Fruit fly (Drosophila melanogaster) whole organism, embryonic: ENCODE results near the gene CG17764.

Source experiments
- ATbp ChIP-seq: fragments of 200-800 bp; sonication (Bioruptor generic); optimal IDR thresholded peaks from 2 replicates; lab custom pipeline; 2017; ENCODE audit warnings: missing biosample characterization, mild to moderate bottlenecking, missing genetic modification characterization, missing genetic modification reagents
- Ada2b ChIP-seq: fragments of 200-800 bp; sonication (Bioruptor generic); IDR thresholded peaks from 2 replicates; pipeline ENCODE4 v1.3.6; 2022; ENCODE audit warnings: missing biosample characterization, missing genetic modification characterization
- B-H2 ChIP-seq: fragments of 200-800 bp; sonication (Bioruptor generic); optimal IDR thresholded peaks from 2 replicates; lab custom pipeline; 2018; ENCODE audit warnings: missing biosample characterization, mild to moderate bottlenecking, missing genetic modification characterization
- BEAF-32 ChIP-seq: fragments of 200-800 bp; sonication (Bioruptor generic); optimal IDR thresholded peaks from 3 replicates; lab custom pipeline; 2017; ENCODE audit warnings: missing biosample characterization, missing genetic modification characterization, mild to moderate bottlenecking, moderate library complexity, missing genetic modification reagents
- CG10431 ChIP-seq: fragments of 200-800 bp; sonication (Bioruptor generic); optimal IDR thresholded peaks from 3 replicates; lab custom pipeline; 2018; ENCODE audit warnings: missing biosample characterization, mild to moderate bottlenecking, missing genetic modification characterization
- CG11696 ChIP-seq: fragments of 200-800 bp; sonication (Bioruptor generic); IDR thresholded peaks from 2 replicates; pipeline ENCODE4 v1.3.6; 2022; ENCODE audit warnings: missing biosample characterization, missing genetic modification characterization
- CG1603 ChIP-seq: fragments of 200-800 bp; sonication (Bioruptor generic); optimal IDR thresholded peaks from 2 replicates; lab custom pipeline; 2019; ENCODE audit warnings: missing biosample characterization, mild to moderate bottlenecking, missing genetic modification characterization, moderate library complexity
- CG17802 ChIP-seq: fragments of 200-800 bp; sonication (Bioruptor generic); optimal IDR thresholded peaks from 2 replicates; lab custom pipeline; 2018; ENCODE audit warnings: missing biosample characterization, mild to moderate bottlenecking, missing genetic modification characterization, moderate library complexity
- CG17829 ChIP-seq: fragments of 200-800 bp; optimal IDR thresholded peaks from 2 replicates; lab custom pipeline; 2019; ENCODE audit warnings: missing biosample characterization, mild to moderate bottlenecking, missing genetic modification characterization, moderate library complexity
- CG18262 ChIP-seq: fragments of 200-800 bp; optimal IDR thresholded peaks from 3 replicates; lab custom pipeline; 2019; ENCODE audit warnings: missing biosample characterization, mild to moderate bottlenecking, missing genetic modification characterization, moderate library complexity
- CG2678 ChIP-seq: fragments of 200-800 bp; sonication (Bioruptor generic); optimal IDR thresholded peaks from 3 replicates; lab custom pipeline; 2019; ENCODE audit warnings: missing biosample characterization, mild to moderate bottlenecking, missing genetic modification characterization, moderate library complexity
- CG3281 ChIP-seq: fragments of 200-800 bp; sonication (Bioruptor generic); optimal IDR thresholded peaks from 3 replicates; lab custom pipeline; 2017; ENCODE audit warnings: missing biosample characterization, mild to moderate bottlenecking, missing genetic modification characterization
- CG34376 ChIP-seq: fragments of 200-800 bp; sonication (Bioruptor generic); optimal IDR thresholded peaks from 2 replicates; lab custom pipeline; 2018; ENCODE audit warnings: missing biosample characterization, mild to moderate bottlenecking, missing genetic modification characterization
- CG4404 ChIP-seq: fragments of 200-800 bp; sonication (Bioruptor generic); IDR thresholded peaks from 2 replicates; pipeline ENCODE4 v1.3.6; 2022; ENCODE audit warnings: missing biosample characterization, missing genetic modification characterization
- CG4854 ChIP-seq: fragments of 200-800 bp; sonication (Bioruptor generic); optimal IDR thresholded peaks from 2 replicates; lab custom pipeline; 2016; ENCODE audit warnings: missing biosample characterization, missing genetic modification characterization, inconsistent platforms
- CG5180 ChIP-seq: fragments of 200-800 bp; sonication (Bioruptor generic); optimal IDR thresholded peaks from 3 replicates; lab custom pipeline; 2017; ENCODE audit warnings: missing biosample characterization, missing genetic modification characterization, mild to moderate bottlenecking, moderate library complexity, missing genetic modification reagents
- CG7839 ChIP-seq: fragments of 200-800 bp; sonication (Bioruptor generic); optimal IDR thresholded peaks from 3 replicates; lab custom pipeline; 2018; ENCODE audit warnings: missing biosample characterization, mild to moderate bottlenecking, missing genetic modification characterization, moderate library complexity
- CG8281 ChIP-seq: fragments of 200-800 bp; sonication (Bioruptor generic); optimal IDR thresholded peaks from 2 replicates; lab custom pipeline; 2018; ENCODE audit warnings: missing biosample characterization, mild to moderate bottlenecking, missing genetic modification characterization, moderate library complexity
- CG8388 ChIP-seq: fragments of 200-800 bp; sonication (Bioruptor generic); optimal IDR thresholded peaks from 2 replicates; lab custom pipeline; 2019; ENCODE audit warnings: missing biosample characterization, mild to moderate bottlenecking, missing genetic modification characterization, moderate library complexity
- CG9437 ChIP-seq: fragments of 200-800 bp; sonication (Bioruptor generic); optimal IDR thresholded peaks from 2 replicates; lab custom pipeline; 2018; ENCODE audit warnings: missing biosample characterization, mild to moderate bottlenecking, missing genetic modification characterization
- CG9876 ChIP-seq: fragments of 200-800 bp; sonication (Bioruptor generic); optimal IDR thresholded peaks from 2 replicates; lab custom pipeline; 2016; ENCODE audit warnings: missing biosample characterization, missing genetic modification characterization
- Camta ChIP-seq: fragments of 200-800 bp; sonication (Bioruptor generic); optimal IDR thresholded peaks from 2 replicates; lab custom pipeline; 2016; ENCODE audit warnings: missing biosample characterization, missing genetic modification characterization
- Deaf1 ChIP-seq: fragments of 200-800 bp; optimal IDR thresholded peaks from 3 replicates; lab custom pipeline; 2019; ENCODE audit warnings: missing biosample characterization, mild to moderate bottlenecking, missing genetic modification characterization, moderate library complexity
- Dip3 ChIP-seq: fragments of 200-800 bp; sonication (Bioruptor generic); optimal IDR thresholded peaks from 3 replicates; lab custom pipeline; 2016; ENCODE audit warnings: missing biosample characterization, missing genetic modification characterization
- E2f2 ChIP-seq: fragments of 200-800 bp; sonication (Bioruptor generic); IDR thresholded peaks from 2 replicates; pipeline ENCODE4 v1.3.6; 2022; ENCODE audit warnings: missing biosample characterization, missing genetic modification characterization
- Fer1 ChIP-seq: fragments of 200-800 bp; sonication (Bioruptor generic); optimal IDR thresholded peaks from 2 replicates; lab custom pipeline; 2017; ENCODE audit warnings: missing biosample characterization, mild to moderate bottlenecking, missing genetic modification characterization
- H15 ChIP-seq: fragments of 200-800 bp; sonication (Bioruptor generic); IDR thresholded peaks from 3 replicates; pipeline ENCODE4 v1.3.6; 2022; ENCODE audit warnings: missing biosample characterization, missing genetic modification characterization
- HLH54F ChIP-seq: fragments of 200-800 bp; sonication (Bioruptor generic); optimal IDR thresholded peaks from 3 replicates; lab custom pipeline; 2016; ENCODE audit warnings: missing biosample characterization, missing genetic modification characterization
- HmgD ChIP-seq: fragments of 200-800 bp; sonication (Bioruptor generic); optimal IDR thresholded peaks from 3 replicates; lab custom pipeline; 2016; ENCODE audit warnings: missing biosample characterization, missing genetic modification characterization
- Hmx ChIP-seq: fragments of 200-800 bp; sonication (Bioruptor generic); optimal IDR thresholded peaks from 2 replicates; lab custom pipeline; 2016; ENCODE audit warnings: missing biosample characterization, missing genetic modification characterization
- Hsf ChIP-seq: fragments of 200-800 bp; sonication (Bioruptor generic); optimal IDR thresholded peaks from 3 replicates; lab custom pipeline; 2016; ENCODE audit warnings: missing biosample characterization, missing genetic modification characterization
- Lim3 ChIP-seq: fragments of 200-800 bp; sonication (Bioruptor generic); IDR thresholded peaks from 2 replicates; pipeline ENCODE4 v1.3.6; 2022; ENCODE audit warnings: missing biosample characterization, missing genetic modification characterization
- Meics ChIP-seq: fragments of 200-800 bp; sonication (Bioruptor generic); optimal IDR thresholded peaks from 2 replicates; lab custom pipeline; 2017; ENCODE audit warnings: missing biosample characterization, mild to moderate bottlenecking, missing genetic modification characterization
- Mrtf ChIP-seq: fragments of 200-800 bp; sonication (Bioruptor generic); IDR thresholded peaks from 3 replicates; pipeline ENCODE4 v1.3.6; 2022; ENCODE audit warnings: missing biosample characterization, missing genetic modification characterization
- Ptx1 ChIP-seq: fragments of 200-800 bp; sonication (Bioruptor generic); IDR thresholded peaks from 2 replicates; pipeline ENCODE4 v1.3.6; 2022; ENCODE audit warnings: missing biosample characterization, missing genetic modification characterization
- Side ChIP-seq: fragments of 200-800 bp; sonication (Bioruptor generic); optimal IDR thresholded peaks from 2 replicates; lab custom pipeline; 2016; ENCODE audit warnings: missing biosample characterization, missing genetic modification characterization
- Usf ChIP-seq: fragments of 200-800 bp; sonication (Bioruptor generic); optimal IDR thresholded peaks from 2 replicates; lab custom pipeline; 2017; ENCODE audit warnings: missing genotype, missing biosample characterization, missing genetic modification characterization
- Xrp1 ChIP-seq: fragments of 200-800 bp; sonication (Bioruptor generic); IDR thresholded peaks from 2 replicates; pipeline ENCODE4 v1.3.6; 2022; ENCODE audit warnings: missing biosample characterization, missing genetic modification characterization
- bcd ChIP-seq: fragments of 200-800 bp; sonication (Bioruptor generic); optimal IDR thresholded peaks from 2 replicates; lab custom pipeline; 2017; ENCODE audit warnings: missing biosample characterization, mild to moderate bottlenecking, missing genetic modification characterization
- dati ChIP-seq: fragments of 200-800 bp; sonication (Bioruptor generic); IDR thresholded peaks from 2 replicates; pipeline ENCODE4 v1.3.6; 2022; ENCODE audit warnings: missing biosample characterization, missing genetic modification characterization
- fd96Cb ChIP-seq: fragments of 200-800 bp; sonication (Bioruptor generic); optimal IDR thresholded peaks from 2 replicates; lab custom pipeline; 2018; ENCODE audit warnings: missing biosample characterization, mild to moderate bottlenecking, missing genetic modification characterization, moderate library complexity
- insv ChIP-seq, 2 experiments: fragments of 200-800 bp; sonication (Bioruptor generic); optimal IDR thresholded peaks; 3 replicates each; lab custom pipeline; 2016 to 2018; ENCODE audit warnings: missing biosample characterization in 2 of 2, missing genetic modification characterization in 2 of 2
- luna ChIP-seq: fragments of 200-800 bp; sonication (Bioruptor generic); optimal IDR thresholded peaks from 2 replicates; lab custom pipeline; 2016; ENCODE audit warnings: missing biosample characterization, missing genetic modification characterization
- org-1 ChIP-seq: fragments of 200-800 bp; sonication (Bioruptor generic); optimal IDR thresholded peaks from 2 replicates; lab custom pipeline; 2017; ENCODE audit warnings: missing biosample characterization, missing genetic modification characterization
- pan ChIP-seq, 4 experiments: fragments of >200 bp in 3 of 4; fragments of 200-800 bp in 1 of 4; sonication (Bioruptor generic) in 1 of 4; optimal IDR thresholded peaks in 3 of 4; IDR thresholded peaks in 1 of 4; 2 replicates each; pipeline versions ENCODE4 v1.3.6 to Lab custom; 2017 to 2022; ENCODE audit warnings: missing biosample characterization in 2 of 4, missing genetic modification characterization in 2 of 4, mixed read lengths in 1 of 4
- rib ChIP-seq: fragments of 200-800 bp; sonication (Bioruptor generic); IDR thresholded peaks from 2 replicates; pipeline ENCODE4 v1.3.6; 2022; ENCODE audit warnings: missing biosample characterization, missing genetic modification characterization
- sob ChIP-seq: fragments of 200-800 bp; sonication (Bioruptor generic); IDR thresholded peaks from 2 replicates; pipeline ENCODE4 v1.3.6; 2022; ENCODE audit warnings: missing biosample characterization, missing genetic modification characterization
- unpg ChIP-seq: fragments of 200-800 bp; sonication (Bioruptor generic); optimal IDR thresholded peaks from 3 replicates; lab custom pipeline; 2018; ENCODE audit warnings: missing biosample characterization, mild to moderate bottlenecking, missing genetic modification characterization, moderate library complexity
- vvl ChIP-seq: fragments of 200-800 bp; sonication (Bioruptor generic); IDR thresholded peaks from 2 replicates; pipeline ENCODE4 v1.3.6; 2022; ENCODE audit warnings: missing biosample characterization, missing genetic modification characterization
- zfh2 ChIP-seq: fragments of 200-800 bp; sonication (Bioruptor generic); optimal IDR thresholded peaks from 2 replicates; lab custom pipeline; 2016; ENCODE audit warnings: missing biosample characterization, missing genetic modification characterization

Gene CG17764

dm6 chrX:5336722-5337121, 29.5 kb upstream of the CG17764 start (continued):
- TF ChIP-seq CG18262 (tag; lab: Kevin White, UChicago) (peak; percentile 19), insv (GFP tag; optimal IDR thresholded peaks at IDR 0.05; lab: Kevin White, UChicago) (no peak), Lim3 (no peak), fd96Cb (tag; lab: Kevin White, UChicago) (peak; percentile 11), Side (no peak), Dip3 (GFP tag; lab: Kevin White, UChicago) (no peak), CG17829 (tag; lab: Kevin White, UChicago) (peak; percentile 4), zfh2 (GFP tag; lab: Kevin White, UChicago) (peak; percentile 35), CG3281 (peak; percentile 76), CG4854 (GFP tag; lab: Kevin White, UChicago) (peak; percentile 7), Deaf1 (tag; lab: Kevin White, UChicago) (no peak), Hmx (GFP tag; lab: Kevin White, UChicago) (no peak), CG9876 (GFP tag; lab: Kevin White, UChicago) (no peak), BEAF-32 (no peak), CG5180 (peak; percentile 17), CG9437 (no peak), luna (GFP tag; lab: Kevin White, UChicago) (no peak), unpg (GFP tag; lab: Kevin White, UChicago) (peak; percentile 39), CG17802 (tag; lab: Kevin White, UChicago) (no peak), CG2678 (tag; lab: Kevin White, UChicago) (peak; percentile 79), CG4404 (GFP tag; lab: Robert Waterston, UW) (no peak), Meics (GFP tag; lab: Kevin White, UChicago) (peak; percentile 74), B-H2 (peak; percentile 27), CG11696 (GFP tag; lab: Robert Waterston, UW) (0 out of 2 replicates have a peak, but pooled peaks have one; percentile 14), Mrtf (GFP tag; lab: Robert Waterston, UW) (no peak), H15 (GFP tag; lab: Robert Waterston, UW) (no peak), CG10431 (GFP tag; lab: Kevin White, UChicago) (no peak), CG8388 (peak; percentile 1), sob (GFP tag; lab: Robert Waterston, UW) (0 out of 2 replicates have a peak, but pooled peaks have one; percentile 20), vvl (GFP tag; lab: Robert Waterston, UW) (0 out of 2 replicates have a peak, but pooled peaks have one; percentile 40), Camta (GFP tag; lab: Kevin White, UChicago) (no peak), HLH54F (GFP tag; lab: Kevin White, UChicago) (no peak), rib (GFP tag; lab: Robert Waterston, UW) (no peak), Ada2b (peak; percentile 7; the same call in 1 of the 2 replicates), CG1603 (peak; percentile 41), CG34376 (GFP tag; lab: Kevin White, UChicago) (peak; percentile 36), HmgD (GFP tag; lab: Kevin White, UChicago) (no peak), Fer1 (GFP tag; lab: Kevin White, UChicago) (peak; percentile 74), ATbp (GFP tag; lab: Kevin White, UChicago) (peak; percentile 37), org-1 (GFP tag; lab: Kevin White, UChicago) (peak; percentile 32), Ptx1 (GFP tag; lab: Robert Waterston, UW) (peak; percentile 22; the same call in 1 of the 2 replicates), CG8281 (tag; lab: Kevin White, UChicago) (no peak), E2f2 (GFP tag; lab: Robert Waterston, UW) (peak; percentile 26; the same call in 1 of the 2 replicates), CG7839 (tag; lab: Kevin White, UChicago) (peak; percentile 55), dati (GFP tag; lab: Robert Waterston, UW) (no peak), pan (optimal IDR thresholded peaks at IDR 0.05; lab: Kevin White, UChicago) (no peak), pan (GFP tag; optimal IDR thresholded peaks at IDR 0.05 in 1 of 2, IDR thresholded peaks at IDR 0.05 in 1 of 2) (no peak), bcd (GFP tag; lab: Kevin White, UChicago) (peak; percentile 31), Usf (GFP tag; lab: Kevin White, UChicago) (peak; percentile 9), Hsf (GFP tag; lab: Kevin White, UChicago) (peak; percentile 2), Xrp1 (no peak)
